Worm (Caenorhabditis elegans) whole organism, L3 larva: Measurements from ENCODE around the gene clec-65.

ENCODE experiments used
- R02D3.7 ChIP-seq: fragments of 150-350 bp; optimal IDR thresholded peaks from 2 replicates; lab custom pipeline; 2014; ENCODE audit warnings: missing biosample characterization, missing genetic modification characterization
- ZK546.5 ChIP-seq: sonication (generic microtip); optimal IDR thresholded peaks from 2 replicates; lab custom pipeline; 2017; ENCODE audit warnings: missing biosample characterization, missing genetic modification characterization
- aly-2 ChIP-seq: fragments of 150-350 bp; optimal IDR thresholded peaks from 2 replicates; lab custom pipeline; 2014; ENCODE audit warnings: missing biosample characterization, missing genetic modification characterization
- ama-1 ChIP-seq: fragments of 150-350 bp; optimal IDR thresholded peaks from 2 replicates; lab custom pipeline; 2018
- ceh-9 ChIP-seq: sonication (generic microtip); optimal IDR thresholded peaks from 2 replicates; lab custom pipeline; 2018; ENCODE audit warnings: missing biosample characterization, missing genetic modification characterization
- daf-12 ChIP-seq: fragments of 150-350 bp; optimal IDR thresholded peaks from 2 replicates; lab custom pipeline; 2014; ENCODE audit warnings: missing biosample characterization, missing genetic modification reagents, missing genetic modification characterization
- egl-27 ChIP-seq: sonication (generic microtip); optimal IDR thresholded peaks from 4 replicates; lab custom pipeline; 2017; ENCODE audit warnings: missing biosample characterization, missing genetic modification reagents, missing genetic modification characterization
- egl-5 ChIP-seq: fragments of 150-350 bp; optimal IDR thresholded peaks from 2 replicates; lab custom pipeline; 2017; ENCODE audit warnings: missing biosample characterization, missing genetic modification reagents, missing genetic modification characterization, inconsistent platforms
- elt-3 ChIP-seq, 3 experiments: fragments of 150-350 bp in 1 of 3; sonication (generic microtip) in 2 of 3; optimal IDR thresholded peaks; 2 replicates in 2 of 3; 4 replicates in 1 of 3; lab custom pipeline; 2014 to 2017; ENCODE audit warnings: missing biosample characterization in 3 of 3, missing genetic modification characterization in 3 of 3
- eor-1 ChIP-seq, 2 experiments: fragments of 150-350 bp; optimal IDR thresholded peaks; 2 replicates each; lab custom pipeline; 2014 to 2018; ENCODE audit warnings: missing biosample characterization in 2 of 2, missing genetic modification characterization in 2 of 2
- lin-15B ChIP-seq: fragments of 150-350 bp; optimal IDR thresholded peaks from 2 replicates; lab custom pipeline; 2014; ENCODE audit warnings: missing biosample characterization, missing genetic modification characterization
- lin-39 ChIP-seq: fragments of 150-350 bp; optimal IDR thresholded peaks from 2 replicates; lab custom pipeline; 2018; ENCODE audit warnings: missing biosample characterization, missing genetic modification reagents, missing genetic modification characterization
- mml-1 ChIP-seq: fragments of 150-350 bp; sonication (generic microtip); optimal IDR thresholded peaks from 3 replicates; lab custom pipeline; 2014; ENCODE audit warnings: missing biosample characterization, missing genetic modification characterization
- nhr-12 ChIP-seq: fragments of 150-350 bp; optimal IDR thresholded peaks from 2 replicates; lab custom pipeline; 2014; ENCODE audit warnings: missing biosample characterization, missing genetic modification characterization
- nhr-23 ChIP-seq: fragments of 150-350 bp; optimal IDR thresholded peaks from 2 replicates; lab custom pipeline; 2014; ENCODE audit warnings: missing biosample characterization, missing genetic modification reagents, missing genetic modification characterization
- nhr-237 ChIP-seq: fragments of 150-350 bp; optimal IDR thresholded peaks from 2 replicates; lab custom pipeline; 2014; ENCODE audit warnings: missing biosample characterization, missing genetic modification characterization
- nhr-25 ChIP-seq: sonication (generic microtip); optimal IDR thresholded peaks from 2 replicates; lab custom pipeline; 2017; ENCODE audit warnings: missing biosample characterization, missing genetic modification characterization
- nhr-43 ChIP-seq: sonication (generic microtip); optimal IDR thresholded peaks from 2 replicates; lab custom pipeline; 2016; ENCODE audit warnings: mild to moderate bottlenecking, missing genetic modification characterization, missing compliant biosample characterization; ENCODE audit not compliant: poor library complexity, severe bottlenecking
- nhr-76 ChIP-seq: fragments of 150-350 bp; sonication (generic microtip); optimal IDR thresholded peaks from 5 replicates; lab custom pipeline; 2014; ENCODE audit warnings: missing biosample characterization, missing genetic modification characterization
- skn-1 ChIP-seq: fragments of 150-350 bp; optimal IDR thresholded peaks from 2 replicates; lab custom pipeline; 2014; ENCODE audit warnings: missing biosample characterization, missing genetic modification characterization
- snpc-4 ChIP-seq: fragments of 150-350 bp; optimal IDR thresholded peaks from 2 replicates; lab custom pipeline; 2014; ENCODE audit warnings: missing biosample characterization, missing genetic modification characterization
- tbx-2 ChIP-seq: sonication (generic microtip); optimal IDR thresholded peaks from 2 replicates; lab custom pipeline; 2016; ENCODE audit warnings: mild to moderate bottlenecking, missing genetic modification characterization, missing compliant biosample characterization
- unc-62 ChIP-seq: fragments of 150-350 bp; sonication (generic microtip); optimal IDR thresholded peaks from 4 replicates; lab custom pipeline; 2014; ENCODE audit warnings: missing biosample characterization, missing genetic modification reagents, missing genetic modification characterization
- ztf-11 ChIP-seq: fragments of 150-350 bp; optimal IDR thresholded peaks from 2 replicates; lab custom pipeline; 2014; ENCODE audit warnings: missing biosample characterization, missing genetic modification characterization

The clec-65 gene

ce11 chrII:12944587-12945126 is 43.5 kb downstream of the clec-65 start (continued):
- TF ChIP-seq ztf-11 (tag; lab: Kevin White, UChicago) (no peak), nhr-237 (tag; lab: Kevin White, UChicago) (no peak), egl-27 (no peak), nhr-76 (tag; lab: Kevin White, UChicago) (peak; percentile 56), tbx-2 (tag; lab: Kevin White, UChicago) (peak; percentile 94), snpc-4 (tag; lab: Kevin White, UChicago) (peak; percentile 100), nhr-25 (peak; percentile 95), skn-1 (tag; lab: Kevin White, UChicago) (peak; percentile 75), egl-5 (tag; lab: Kevin White, UChicago) (peak; percentile 39), nhr-43 (peak; percentile 96), lin-15B (tag; lab: Kevin White, UChicago) (peak; percentile 72), R02D3.7 (peak; percentile 81), ceh-9 (tag; lab: Kevin White, UChicago) (no peak), unc-62 (GFP tag; lab: Kevin White, UChicago) (peak; percentile 50), ama-1 (peak; percentile 100), nhr-23 (tag; lab: Kevin White, UChicago) (peak; percentile 88), lin-39 (tag; lab: Kevin White, UChicago) (peak; percentile 95), ZK546.5 (tag; lab: Kevin White, UChicago) (no peak), nhr-12 (tag; lab: Kevin White, UChicago) (no peak), daf-12 (tag; lab: Kevin White, UChicago) (peak; percentile 16), aly-2 (peak; percentile 94), elt-3 (tag; optimal IDR thresholded peaks at IDR 0.05; lab: Kevin White, UChicago) (peak; percentile 45 to 96 (median 85)), mml-1 (no peak), eor-1 (tag; optimal IDR thresholded peaks at IDR 0.05; lab: Kevin White, UChicago) (no peak)

ce11 chrII:12948158-12948557 is 47.0 kb downstream of the clec-65 start, which contains the start of gene F58G1.7:
Gene F58G1.7 (minus strand): TSS chrII:12948258.
- TF ChIP-seq aly-2, result no peak
